Worm (Caenorhabditis elegans) whole organism, L3 larva: ENCODE data around the gene F57H12.5.

Source experiments
- aly-2 ChIP-seq: fragments of 150-350 bp; optimal IDR thresholded peaks from 2 replicates; lab custom pipeline; 2014; ENCODE audit warnings: missing biosample characterization, missing genetic modification characterization
- ama-1 ChIP-seq: fragments of 150-350 bp; optimal IDR thresholded peaks from 2 replicates; lab custom pipeline; 2018
- ceh-28 ChIP-seq: fragments of 150-350 bp; optimal IDR thresholded peaks from 2 replicates; lab custom pipeline; 2014; ENCODE audit warnings: missing biosample characterization, missing genetic modification reagents, missing genetic modification characterization
- elt-3 ChIP-seq, 3 experiments: fragments of 150-350 bp in 1 of 3; sonication (generic microtip) in 2 of 3; optimal IDR thresholded peaks; 2 replicates in 2 of 3; 4 replicates in 1 of 3; lab custom pipeline; 2014 to 2017; ENCODE audit warnings: missing biosample characterization in 3 of 3, missing genetic modification characterization in 3 of 3
- fkh-10 ChIP-seq: sonication (generic microtip); optimal IDR thresholded peaks from 2 replicates; lab custom pipeline; 2017; ENCODE audit warnings: missing biosample characterization, missing genetic modification reagents, missing genetic modification characterization
- nfya-1 ChIP-seq: sonication (generic microtip); optimal IDR thresholded peaks from 2 replicates; lab custom pipeline; 2017; ENCODE audit warnings: missing genetic modification characterization, mild to moderate bottlenecking, missing compliant biosample characterization, antibody characterized with exemption, moderate library complexity; ENCODE audit not compliant: insufficient read depth
- nhr-12 ChIP-seq: fragments of 150-350 bp; optimal IDR thresholded peaks from 2 replicates; lab custom pipeline; 2014; ENCODE audit warnings: missing biosample characterization, missing genetic modification characterization
- nhr-23 ChIP-seq: fragments of 150-350 bp; optimal IDR thresholded peaks from 2 replicates; lab custom pipeline; 2014; ENCODE audit warnings: missing biosample characterization, missing genetic modification reagents, missing genetic modification characterization
- nhr-43 ChIP-seq: sonication (generic microtip); optimal IDR thresholded peaks from 2 replicates; lab custom pipeline; 2016; ENCODE audit warnings: mild to moderate bottlenecking, missing genetic modification characterization, missing compliant biosample characterization; ENCODE audit not compliant: poor library complexity, severe bottlenecking
- nhr-76 ChIP-seq: fragments of 150-350 bp; sonication (generic microtip); optimal IDR thresholded peaks from 5 replicates; lab custom pipeline; 2014; ENCODE audit warnings: missing biosample characterization, missing genetic modification characterization
- unc-39 ChIP-seq: sonication (generic microtip); optimal IDR thresholded peaks from 4 replicates; lab custom pipeline; 2017; ENCODE audit warnings: missing biosample characterization, missing genetic modification characterization
- ztf-11 ChIP-seq: fragments of 150-350 bp; optimal IDR thresholded peaks from 2 replicates; lab custom pipeline; 2014; ENCODE audit warnings: missing biosample characterization, missing genetic modification characterization
- ztf-4 ChIP-seq: fragments of 150-350 bp; optimal IDR thresholded peaks from 2 replicates; lab custom pipeline; 2014; ENCODE audit warnings: missing biosample characterization, missing genetic modification characterization

DNA sequence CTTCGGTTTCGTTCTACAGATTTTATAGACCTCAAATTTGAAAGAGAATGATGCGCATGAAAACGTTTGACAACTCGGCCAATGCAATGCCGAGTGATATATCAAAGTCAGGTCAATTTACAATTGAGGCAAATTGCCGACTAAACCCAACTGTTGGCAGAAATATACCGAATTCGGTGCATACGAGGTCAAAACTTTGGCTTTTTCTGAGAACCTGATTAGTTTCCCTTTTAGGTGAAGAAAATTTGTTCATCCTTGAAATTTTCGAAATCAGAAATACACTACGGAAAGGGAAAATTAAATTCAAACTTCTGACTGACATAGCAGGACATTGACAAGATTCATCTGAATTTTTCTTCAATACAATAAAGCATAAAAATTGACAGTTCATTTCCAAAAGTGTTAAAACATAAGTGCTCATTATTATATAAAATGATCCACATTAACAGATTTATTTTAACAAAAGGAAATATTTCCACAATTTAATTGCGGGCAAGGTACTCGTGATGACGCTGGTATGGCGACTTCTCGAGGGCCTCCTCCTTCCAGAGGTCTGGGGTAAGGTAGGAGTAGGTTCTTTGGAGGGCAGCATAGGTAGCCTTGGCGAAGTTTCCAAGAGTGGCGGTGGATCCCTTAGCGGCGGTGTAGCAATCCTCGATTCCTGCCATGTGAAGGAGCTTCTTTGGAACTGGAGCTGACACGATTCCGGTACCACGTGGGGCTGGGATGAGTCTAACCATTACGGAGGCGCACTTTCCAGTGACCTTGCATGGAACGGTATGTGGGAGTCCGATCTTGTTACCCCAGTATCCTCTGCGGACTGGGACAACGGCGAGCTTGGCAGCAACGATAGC is 41.9 kb upstream of the F57H12.5 start:
- no peak for TF ChIP-seq unc-39 (tag; lab: Kevin White, UChicago)
- TF ChIP-seq nhr-76 (tag; lab: Kevin White, UChicago) = no peak
- no peak for TF ChIP-seq ztf-11 (tag; lab: Kevin White, UChicago)
- no peak for TF ChIP-seq elt-3 (tag; optimal IDR thresholded peaks at IDR 0.05; lab: Kevin White, UChicago)
- no peak for TF ChIP-seq nhr-43
- peak; percentile 46 for TF ChIP-seq ama-1 (lab: Kevin White, UChicago)
- no peak for TF ChIP-seq nfya-1 (tag; lab: Kevin White, UChicago)
- no peak for TF ChIP-seq ceh-28
- no peak for TF ChIP-seq fkh-10 (GFP tag; lab: Kevin White, UChicago)
- no peak for TF ChIP-seq nhr-12 (tag; lab: Kevin White, UChicago)
- no peak for TF ChIP-seq ztf-4 (tag; lab: Kevin White, UChicago)
- TF ChIP-seq aly-2 (tag; lab: Kevin White, UChicago) = peak; percentile 52
- peak; percentile 14 for TF ChIP-seq nhr-23 (tag; lab: Kevin White, UChicago)
